Fruit fly (Drosophila melanogaster) whole organism, embryonic: ENCODE measurements around the gene InR.

Experiments used
- Awh ChIP-seq: fragments of 200-800 bp; sonication (Bioruptor generic); IDR thresholded peaks from 2 replicates; pipeline ENCODE4, ENCODE4 v1.3.6; 2022; ENCODE audit warnings: missing biosample characterization, missing genetic modification characterization
- CG12391 ChIP-seq: fragments of 200-800 bp; sonication (Bioruptor generic); optimal IDR thresholded peaks from 3 replicates; lab custom pipeline; 2018; ENCODE audit warnings: missing biosample characterization, mild to moderate bottlenecking, missing genetic modification characterization, moderate library complexity
- CG13424 ChIP-seq: fragments of 200-800 bp; sonication (Bioruptor generic); optimal IDR thresholded peaks from 2 replicates; lab custom pipeline; 2019; ENCODE audit warnings: missing biosample characterization, mild to moderate bottlenecking, missing genetic modification characterization, moderate library complexity
- CG16863 ChIP-seq: fragments of 200-800 bp; sonication (Bioruptor generic); optimal IDR thresholded peaks from 3 replicates; lab custom pipeline; 2016; ENCODE audit warnings: missing biosample characterization, missing genetic modification characterization
- CG17802 ChIP-seq: fragments of 200-800 bp; sonication (Bioruptor generic); optimal IDR thresholded peaks from 2 replicates; lab custom pipeline; 2018; ENCODE audit warnings: missing biosample characterization, mild to moderate bottlenecking, missing genetic modification characterization, moderate library complexity
- CG1832 ChIP-seq: fragments of 200-800 bp; sonication (Bioruptor generic); optimal IDR thresholded peaks from 2 replicates; lab custom pipeline; 2017; ENCODE audit warnings: missing biosample characterization, mild to moderate bottlenecking, missing genetic modification characterization, inconsistent platforms
- CG2116 ChIP-seq: fragments of 200-800 bp; sonication (Bioruptor generic); optimal IDR thresholded peaks from 3 replicates; lab custom pipeline; 2018; ENCODE audit warnings: missing biosample characterization, mild to moderate bottlenecking, missing genetic modification characterization
- CG2199 ChIP-seq: fragments of 200-800 bp; sonication (Bioruptor generic); IDR thresholded peaks from 3 replicates; pipeline ENCODE4 v1.3.6; 2022; ENCODE audit warnings: missing biosample characterization, missing genetic modification characterization
- CG30431 ChIP-seq: fragments of 200-800 bp; sonication (Bioruptor generic); optimal IDR thresholded peaks from 2 replicates; lab custom pipeline; 2017; ENCODE audit warnings: missing biosample characterization, missing genetic modification characterization
- CG3838 ChIP-seq: fragments of 200-800 bp; sonication (Bioruptor generic); optimal IDR thresholded peaks from 3 replicates; lab custom pipeline; 2016; ENCODE audit warnings: missing biosample characterization, missing genetic modification characterization
- CG4282 ChIP-seq: fragments of 200-800 bp; sonication (Bioruptor generic); optimal IDR thresholded peaks from 2 replicates; lab custom pipeline; 2016; ENCODE audit warnings: missing biosample characterization, missing genetic modification characterization
- CG6854 ChIP-seq: fragments of 200-800 bp; sonication (Bioruptor generic); optimal IDR thresholded peaks from 3 replicates; lab custom pipeline; 2017; ENCODE audit warnings: missing biosample characterization, mild to moderate bottlenecking, missing genetic modification characterization
- CG7786 ChIP-seq: fragments of 200-800 bp; sonication (Bioruptor generic); optimal IDR thresholded peaks from 2 replicates; lab custom pipeline; 2016; ENCODE audit warnings: missing biosample characterization, missing genetic modification characterization
- CG9215 ChIP-seq: fragments of 200-800 bp; sonication (Bioruptor generic); IDR thresholded peaks from 2 replicates; pipeline ENCODE4 v1.3.6; 2022; ENCODE audit warnings: missing biosample characterization, missing genetic modification characterization
- CHES-1-like ChIP-seq: fragments of 200-800 bp; sonication (Bioruptor generic); optimal IDR thresholded peaks from 2 replicates; lab custom pipeline; 2016; ENCODE audit warnings: missing biosample characterization, missing genetic modification characterization
- E2f1 ChIP-seq: fragments of 200-800 bp; sonication (Bioruptor generic); IDR thresholded peaks from 2 replicates; pipeline ENCODE4 v1.3.6; 2022; ENCODE audit warnings: missing biosample characterization, missing genetic modification characterization
- Fer3 ChIP-seq: fragments of 200-800 bp; sonication (Bioruptor generic); optimal IDR thresholded peaks from 2 replicates; lab custom pipeline; 2018; ENCODE audit warnings: missing biosample characterization, mild to moderate bottlenecking, missing genetic modification characterization, moderate library complexity
- Gsc ChIP-seq: fragments of 200-800 bp; sonication (Bioruptor generic); IDR thresholded peaks from 2 replicates; pipeline ENCODE4 v1.3.6; 2022; ENCODE audit warnings: missing biosample characterization, missing genetic modification characterization
- Gug ChIP-seq: fragments of 200-800 bp; sonication (Bioruptor generic); IDR thresholded peaks from 4 replicates; pipeline ENCODE4 v1.3.6; 2022; ENCODE audit warnings: missing biosample characterization, missing genetic modification characterization
- HLHmδ ChIP-seq: fragments of 200-800 bp; sonication (Bioruptor generic); optimal IDR thresholded peaks from 2 replicates; lab custom pipeline; 2018; ENCODE audit warnings: missing biosample characterization, mild to moderate bottlenecking, missing genetic modification characterization, moderate library complexity
- Hey ChIP-seq: fragments of 200-800 bp; sonication (Bioruptor generic); optimal IDR thresholded peaks from 3 replicates; lab custom pipeline; 2018; ENCODE audit warnings: missing biosample characterization, mild to moderate bottlenecking, missing genetic modification characterization
- HmgZ ChIP-seq: fragments of 200-800 bp; sonication (Bioruptor generic); optimal IDR thresholded peaks from 2 replicates; lab custom pipeline; 2018; ENCODE audit warnings: missing biosample characterization, mild to moderate bottlenecking, missing genetic modification characterization
- Hr39 ChIP-seq: fragments of >200 bp; optimal IDR thresholded peaks from 2 replicates; lab custom pipeline; 2017
- Lhr ChIP-seq: fragments of 200-800 bp; sonication (Bioruptor generic); optimal IDR thresholded peaks from 3 replicates; lab custom pipeline; 2017; ENCODE audit warnings: mild to moderate bottlenecking, missing biosample characterization, missing genetic modification reagents, missing genetic modification characterization
- Med ChIP-seq: fragments of 200-800 bp; sonication (Bioruptor generic); peaks from one replicate; lab custom pipeline; 2016; ENCODE audit warnings: missing biosample characterization, missing genetic modification characterization, mild to moderate bottlenecking, inconsistent platforms, moderate library complexity
- NFAT ChIP-seq: fragments of 200-800 bp; sonication (Bioruptor generic); IDR thresholded peaks from 2 replicates; pipeline ENCODE4 v1.3.6; 2022; ENCODE audit warnings: missing biosample characterization, missing genetic modification characterization
- Opbp ChIP-seq: fragments of 200-800 bp; sonication (Bioruptor generic); IDR thresholded peaks from 3 replicates; pipeline ENCODE4 v1.3.6; 2022; ENCODE audit warnings: missing biosample characterization, missing genetic modification characterization; ENCODE audit not compliant: partially characterized antibody
- Rfx ChIP-seq: fragments of 200-800 bp; sonication (Bioruptor generic); IDR thresholded peaks from 2 replicates; pipeline ENCODE4 v1.3.6; 2022; ENCODE audit warnings: missing biosample characterization, missing genetic modification characterization
- Stat92E ChIP-seq, 3 experiments: fragments of >200 bp in 2 of 3; fragments of 200-800 bp in 1 of 3; sonication (Bioruptor generic) in 1 of 3; optimal IDR thresholded peaks; 2 replicates each; lab custom pipeline; 2017 to 2019; ENCODE audit warnings: missing biosample characterization in 3 of 3, missing genetic modification characterization in 3 of 3, mild to moderate bottlenecking in 1 of 3, moderate library complexity in 1 of 3
- abd-A ChIP-seq: fragments of 200-800 bp; sonication (Bioruptor generic); optimal IDR thresholded peaks from 3 replicates; lab custom pipeline; 2019; ENCODE audit warnings: missing biosample characterization, mild to moderate bottlenecking, missing genetic modification characterization, moderate library complexity
- cad ChIP-seq: fragments of >200 bp; optimal IDR thresholded peaks from 2 replicates; lab custom pipeline; 2017; ENCODE audit warnings: missing biosample characterization, missing genetic modification characterization
- cato ChIP-seq: fragments of 200-800 bp; sonication (Bioruptor generic); optimal IDR thresholded peaks from 2 replicates; lab custom pipeline; 2016; ENCODE audit warnings: missing biosample characterization, missing genetic modification characterization, borderline replicate concordance
- cg ChIP-seq: fragments of 200-800 bp; sonication (Bioruptor generic); optimal IDR thresholded peaks from 3 replicates; lab custom pipeline; 2019; ENCODE audit warnings: missing biosample characterization, mild to moderate bottlenecking, missing genetic modification characterization, moderate library complexity
- dan ChIP-seq: fragments of 200-800 bp; sonication (Bioruptor generic); IDR thresholded peaks from 2 replicates; pipeline ENCODE4 v1.3.6; 2022; ENCODE audit warnings: missing biosample characterization, missing genetic modification characterization
- emc ChIP-seq: fragments of 200-800 bp; sonication (Bioruptor generic); optimal IDR thresholded peaks from 2 replicates; lab custom pipeline; 2016; ENCODE audit warnings: missing biosample characterization, missing genetic modification characterization
- fd3F ChIP-seq: fragments of 200-800 bp; sonication (Bioruptor generic); optimal IDR thresholded peaks from 2 replicates; lab custom pipeline; 2018; ENCODE audit warnings: missing biosample characterization, mild to moderate bottlenecking, missing genetic modification characterization, moderate library complexity
- knrl ChIP-seq: fragments of 200-800 bp; sonication (Bioruptor generic); IDR thresholded peaks from 3 replicates; pipeline ENCODE4 v1.3.6; 2022; ENCODE audit warnings: missing biosample characterization, missing genetic modification characterization; ENCODE audit not compliant: partially characterized antibody
- lab ChIP-seq: fragments of 200-800 bp; sonication (Bioruptor generic); optimal IDR thresholded peaks from 3 replicates; lab custom pipeline; 2017; ENCODE audit warnings: missing biosample characterization, missing genetic modification characterization, mild to moderate bottlenecking, moderate library complexity, missing genetic modification reagents
- nerfin-2 ChIP-seq: fragments of 200-800 bp; sonication (Bioruptor generic); IDR thresholded peaks from 2 replicates; pipeline ENCODE4 v1.3.6; 2022; ENCODE audit warnings: missing biosample characterization, missing genetic modification characterization; ENCODE audit not compliant: partially characterized antibody
- nom ChIP-seq: fragments of 200-800 bp; sonication (Bioruptor generic); optimal IDR thresholded peaks from 2 replicates; lab custom pipeline; 2017; ENCODE audit warnings: missing biosample characterization, missing genetic modification characterization, mild to moderate bottlenecking, moderate library complexity, missing genetic modification reagents
- onecut ChIP-seq: fragments of 200-800 bp; sonication (Bioruptor generic); IDR thresholded peaks from 2 replicates; pipeline ENCODE4 v1.3.6; 2022; ENCODE audit warnings: missing biosample characterization, missing genetic modification characterization
- p53 ChIP-seq: fragments of 200-800 bp; sonication (Bioruptor generic); optimal IDR thresholded peaks from 2 replicates; lab custom pipeline; 2016; ENCODE audit warnings: missing biosample characterization, missing genetic modification characterization
- pan ChIP-seq, 4 experiments: fragments of >200 bp in 3 of 4; fragments of 200-800 bp in 1 of 4; sonication (Bioruptor generic) in 1 of 4; optimal IDR thresholded peaks in 3 of 4; IDR thresholded peaks in 1 of 4; 2 replicates each; pipeline versions ENCODE4 v1.3.6 to Lab custom; 2017 to 2022; ENCODE audit warnings: missing biosample characterization in 2 of 4, missing genetic modification characterization in 2 of 4, mixed read lengths in 1 of 4
- psq ChIP-seq: fragments of 200-800 bp; sonication (Bioruptor generic); optimal IDR thresholded peaks from 2 replicates; lab custom pipeline; 2017; ENCODE audit warnings: missing biosample characterization, missing genetic modification characterization
- pum ChIP-seq: fragments of 200-800 bp; sonication (Bioruptor generic); optimal IDR thresholded peaks from 2 replicates; lab custom pipeline; 2016; ENCODE audit warnings: missing biosample characterization, missing genetic modification characterization
- sd ChIP-seq: fragments of 200-800 bp; sonication (Bioruptor generic); optimal IDR thresholded peaks from 3 replicates; lab custom pipeline; 2018; ENCODE audit warnings: missing biosample characterization, mild to moderate bottlenecking, missing genetic modification characterization, moderate library complexity
- sisA ChIP-seq: fragments of 200-800 bp; sonication (Bioruptor generic); IDR thresholded peaks from 2 replicates; pipeline ENCODE4 v1.3.6; 2022; ENCODE audit warnings: missing biosample characterization, missing genetic modification characterization
- tin ChIP-seq: fragments of 200-800 bp; sonication (Bioruptor generic); optimal IDR thresholded peaks from 3 replicates; lab custom pipeline; 2016; ENCODE audit warnings: missing biosample characterization, missing genetic modification characterization
- tna ChIP-seq: fragments of 200-800 bp; sonication (Bioruptor generic); IDR thresholded peaks from 2 replicates; pipeline ENCODE4 v1.3.6; 2022; ENCODE audit warnings: missing biosample characterization, missing genetic modification characterization; ENCODE audit not compliant: partially characterized antibody
- zen ChIP-seq: fragments of 200-800 bp; sonication (Bioruptor generic); optimal IDR thresholded peaks from 3 replicates; lab custom pipeline; 2018; ENCODE audit warnings: missing biosample characterization, mild to moderate bottlenecking, missing genetic modification characterization, moderate library complexity
- zfh1 ChIP-seq: fragments of 200-800 bp; sonication (Bioruptor generic); IDR thresholded peaks from 3 replicates; pipeline ENCODE4 v1.3.6; 2022; ENCODE audit warnings: missing biosample characterization, missing genetic modification characterization

Gene InR

dm6 chr3R:21582637-21583036, 36.5 kb downstream of the InR start (continued):
- TF ChIP-seq onecut (GFP tag; lab: Robert Waterston, UW): no peak
- TF ChIP-seq cato (GFP tag; lab: Kevin White, UChicago): no peak
- no peak for TF ChIP-seq fd3F (GFP tag; lab: Kevin White, UChicago)
- peak; percentile 25 for TF ChIP-seq lab
- TF ChIP-seq CG3838: no peak
- TF ChIP-seq nom: no peak
- TF ChIP-seq CG16863: no peak
- no peak for TF ChIP-seq sisA
- TF ChIP-seq Fer3 (tag; lab: Kevin White, UChicago): no peak
- no peak for TF ChIP-seq emc
- no peak for TF ChIP-seq E2f1
- no peak for TF ChIP-seq Gsc (GFP tag; lab: Robert Waterston, UW)
- TF ChIP-seq pum: no peak
- no peak for TF ChIP-seq CG9215 (GFP tag; lab: Robert Waterston, UW)
- no peak for TF ChIP-seq Lhr
- TF ChIP-seq HLHmδ (GFP tag; lab: Kevin White, UChicago): no peak

dm6 chr3R:21582124-21582474, 37.0 kb downstream of the InR start:
- 0 out of 2 replicates have a peak, but pooled peaks have one; percentile 23 for TF ChIP-seq Rfx (GFP tag; lab: Robert Waterston, UW)
- TF ChIP-seq knrl (GFP tag; lab: Robert Waterston, UW): 0 out of 3 replicates have a peak, but pooled peaks have one; percentile 21
- TF ChIP-seq pan (optimal IDR thresholded peaks at IDR 0.05; lab: Kevin White, UChicago): no peak
- no peak for TF ChIP-seq pan (GFP tag; optimal IDR thresholded peaks at IDR 0.05 in 1 of 2, IDR thresholded peaks at IDR 0.05 in 1 of 2)
- no peak for TF ChIP-seq dan (GFP tag; lab: Robert Waterston, UW)
- peak; percentile 24; the same call in 1 of the 2 replicates for TF ChIP-seq NFAT (GFP tag; lab: Robert Waterston, UW)
- TF ChIP-seq CG6854 (GFP tag; lab: Kevin White, UChicago): peak; percentile 52
- TF ChIP-seq sd (tag; lab: Kevin White, UChicago): peak; percentile 56
- peak; percentile 42 for TF ChIP-seq Med (GFP tag; lab: Kevin White, UChicago)
- no peak for TF ChIP-seq Awh (GFP tag; lab: Robert Waterston, UW)
- TF ChIP-seq CG4282: no peak
- TF ChIP-seq nerfin-2 (GFP tag; lab: Robert Waterston, UW): 0 out of 2 replicates have a peak, but pooled peaks have one; percentile 17
- no peak for TF ChIP-seq CG17802 (tag; lab: Kevin White, UChicago)
- no peak for TF ChIP-seq CG2116 (GFP tag; lab: Kevin White, UChicago)
- TF ChIP-seq CG30431 (GFP tag; lab: Kevin White, UChicago): no peak
- no peak for TF ChIP-seq zen (tag; lab: Kevin White, UChicago)
- peak; percentile 29 for TF ChIP-seq cg
- 0 out of 2 replicates have a peak, but pooled peaks have one; percentile 26 for TF ChIP-seq tna (GFP tag; lab: Robert Waterston, UW)
- TF ChIP-seq CHES-1-like (GFP tag; lab: Kevin White, UChicago): no peak
- no peak for TF ChIP-seq tin (GFP tag; lab: Kevin White, UChicago)
- no peak for TF ChIP-seq Opbp (GFP tag; lab: Robert Waterston, UW)
- TF ChIP-seq CG2199 (GFP tag; lab: Robert Waterston, UW): 0 out of 3 replicates have a peak, but pooled peaks have one; percentile 46
- no peak for TF ChIP-seq Hr39 (lab: Kevin White, UChicago)
- TF ChIP-seq Hey (tag; lab: Kevin White, UChicago): no peak
- peak in 1 of 3 experiments; percentile 64 for TF ChIP-seq Stat92E (GFP tag; optimal IDR thresholded peaks at IDR 0.05; lab: Kevin White, UChicago)
- no peak for TF ChIP-seq Gug
- no peak for TF ChIP-seq CG1832 (GFP tag; lab: Kevin White, UChicago)
- TF ChIP-seq CG12391 (tag; lab: Kevin White, UChicago): no peak
- no peak for TF ChIP-seq CG7786 (GFP tag; lab: Kevin White, UChicago)
- TF ChIP-seq CG13424 (tag; lab: Kevin White, UChicago): no peak
- no peak for TF ChIP-seq psq (GFP tag; lab: Kevin White, UChicago)
- TF ChIP-seq abd-A (tag; lab: Kevin White, UChicago): peak; percentile 54
- peak; percentile 38; the same call in 1 of the 3 replicates for TF ChIP-seq zfh1 (GFP tag; lab: Robert Waterston, UW)
- TF ChIP-seq cad (GFP tag; lab: Kevin White, UChicago): peak; percentile 93
- no peak for TF ChIP-seq p53 (GFP tag; lab: Kevin White, UChicago)
- TF ChIP-seq HmgZ (tag; lab: Kevin White, UChicago): no peak
